Worm (Caenorhabditis elegans): ENCODE data around the gene T06A1.5.
A peak's percentile ranks its signal among the peaks of the same experiment; 100 is the strongest.

Gene T06A1.5

DNA sequence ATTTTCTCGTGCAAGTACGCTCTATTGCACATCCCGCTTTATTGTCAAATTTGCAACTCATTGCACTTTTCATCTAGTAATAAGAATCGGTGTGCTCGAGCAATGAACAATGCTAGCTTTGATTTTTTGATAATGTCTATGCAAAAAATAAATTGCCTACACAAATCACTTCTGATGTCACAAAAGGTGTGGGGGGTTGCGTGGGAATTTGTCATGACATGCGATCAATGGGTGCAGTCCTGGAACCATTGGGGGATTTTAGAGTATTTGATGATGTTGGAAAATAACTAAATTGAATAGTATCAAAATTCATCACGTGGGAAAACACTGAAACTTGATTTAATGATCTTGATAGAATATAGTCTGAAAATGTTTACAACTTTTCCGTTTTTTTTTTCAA lies 18.9 kb downstream of the T06A1.5 start:
- TF ChIP-seq lsy-2 (tag; optimal IDR thresholded peaks at IDR 0.05), result no peak
- no peak for TF ChIP-seq ceh-82 (tag; optimal IDR thresholded peaks at IDR 0.05)
- peak; percentile 53 for TF ChIP-seq fkh-8 (tag; optimal IDR thresholded peaks at IDR 0.05)
- TF ChIP-seq swsn-7 (tag; optimal IDR thresholded peaks at IDR 0.05), result no peak
- TF ChIP-seq nhr-71 (tag; optimal IDR thresholded peaks at IDR 0.05), result peak; percentile 10
- TF ChIP-seq fkh-10 (GFP tag; optimal IDR thresholded peaks at IDR 0.05), result no peak
- no peak for TF ChIP-seq blmp-1 (tag; optimal IDR thresholded peaks at IDR 0.05)
- TF ChIP-seq ceh-8 (GFP tag; optimal IDR thresholded peaks at IDR 0.05), result peak; percentile 76
- TF ChIP-seq nhr-237 (tag; optimal IDR thresholded peaks at IDR 0.05), result no peak
- TF ChIP-seq skn-1 (tag; optimal IDR thresholded peaks at IDR 0.05), result no peak
- no peak for TF ChIP-seq fos-1 (tag; optimal IDR thresholded peaks at IDR 0.05)
- no peak for TF ChIP-seq xbp-1 (tag; optimal IDR thresholded peaks at IDR 0.05)
- peak; percentile 26 for TF ChIP-seq lin-14 (GFP tag; optimal IDR thresholded peaks at IDR 0.05)
- no peak for TF ChIP-seq nhr-19 (GFP tag; conservative IDR thresholded peaks at IDR 0.05)
- TF ChIP-seq pax-3 (tag; optimal IDR thresholded peaks at IDR 0.05), result no peak
- no peak for TF ChIP-seq hpl-2 (GFP tag; optimal IDR thresholded peaks at IDR 0.05)
- TF ChIP-seq efl-1 (optimal IDR thresholded peaks at IDR 0.05), result no peak
- peak in 1 of 2 experiments; percentile 88 for TF ChIP-seq efl-1 (GFP tag; optimal IDR thresholded peaks at IDR 0.05 in 1 of 2)
- TF ChIP-seq tlp-1 (tag; optimal IDR thresholded peaks at IDR 0.05), result no peak
- no peak for TF ChIP-seq mep-1 (tag; optimal IDR thresholded peaks at IDR 0.05)
- TF ChIP-seq C04F5.9 (tag; optimal IDR thresholded peaks at IDR 0.05), result no peak
- no peak for TF ChIP-seq vab-15 (tag; optimal IDR thresholded peaks at IDR 0.05)
- no peak for TF ChIP-seq lir-3 (tag; optimal IDR thresholded peaks at IDR 0.05; ENCODE audit: poor library complexity)
- no peak for TF ChIP-seq ztf-11 (tag; optimal IDR thresholded peaks at IDR 0.05)
- TF ChIP-seq nhr-47 (tag; optimal IDR thresholded peaks at IDR 0.05), result peak; percentile 23

DNA sequence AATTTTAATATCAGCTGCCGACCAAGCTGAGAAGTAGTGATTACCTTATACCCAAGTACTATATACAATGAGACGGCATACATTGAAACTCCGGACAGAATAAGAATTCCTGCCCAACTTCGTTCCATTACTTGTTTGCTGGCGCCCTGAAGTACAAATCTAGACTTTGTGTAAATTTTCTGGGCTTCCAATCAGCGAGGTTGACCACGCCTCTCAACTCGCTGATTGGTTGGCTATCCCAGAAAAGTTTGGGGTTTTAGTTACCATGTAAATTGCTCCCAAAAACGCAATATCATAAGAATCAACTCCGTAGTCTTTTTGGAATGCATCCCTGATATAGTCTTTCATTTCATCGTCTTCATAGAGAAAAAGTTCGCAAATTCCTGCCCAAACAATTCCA lies 28.2 kb downstream of the T06A1.5 start:
- TF ChIP-seq nhr-85 (tag), result no peak
- no peak for TF ChIP-seq mdl-1 (tag; optimal IDR thresholded peaks at IDR 0.05)
- no peak for TF ChIP-seq isw-1 (GFP tag; IDR thresholded peaks at IDR 0.05)
- TF ChIP-seq sptf-1 (tag; optimal IDR thresholded peaks at IDR 0.05), result no peak
- no peak for TF ChIP-seq xbp-1 (tag; optimal IDR thresholded peaks at IDR 0.05)
- no peak for TF ChIP-seq snpc-4 (tag; optimal IDR thresholded peaks at IDR 0.05)
- TF ChIP-seq pqm-1 (tag; optimal IDR thresholded peaks at IDR 0.05), result no peak
- no peak for TF ChIP-seq efl-3 (GFP tag; optimal IDR thresholded peaks at IDR 0.05)
- no peak for TF ChIP-seq rnt-1 (tag; optimal IDR thresholded peaks at IDR 0.05)
- TF ChIP-seq lin-13 (GFP tag; optimal IDR thresholded peaks at IDR 0.05), result no peak

DNA sequence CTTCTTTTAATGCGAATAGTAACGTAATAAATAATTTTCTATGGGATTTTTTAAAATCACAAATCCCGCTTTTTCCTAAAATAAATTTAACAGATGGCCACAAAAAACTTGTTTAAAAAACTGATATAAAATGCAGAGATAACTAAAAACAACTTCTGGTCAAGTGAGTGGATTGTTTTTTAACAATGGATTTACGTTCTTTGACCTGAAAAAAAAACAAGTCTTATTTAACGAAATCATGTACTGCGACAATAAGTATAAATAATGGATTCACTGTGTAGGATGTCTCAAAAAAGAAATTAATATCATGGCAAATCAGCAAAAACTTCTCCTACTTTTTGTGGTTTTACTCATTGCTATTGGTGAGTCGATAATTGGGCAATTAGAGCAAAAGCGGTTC lies 30.1 kb downstream of the T06A1.5 start, which contains the start of gene fipr-25:
fipr-25 (plus strand) TSS at position 301 of the 400 bp plus-strand sequence.
- TF ChIP-seq swsn-7 (tag; optimal IDR thresholded peaks at IDR 0.05) (no peak), fkh-10 (GFP tag; optimal IDR thresholded peaks at IDR 0.05) (no peak), aly-2 (tag; optimal IDR thresholded peaks at IDR 0.05) (no peak), isw-1 (GFP tag; IDR thresholded peaks at IDR 0.05) (no peak), fos-1 (tag; optimal IDR thresholded peaks at IDR 0.05) (no peak), ces-1 (GFP tag; optimal IDR thresholded peaks at IDR 0.05) (no peak)

DNA sequence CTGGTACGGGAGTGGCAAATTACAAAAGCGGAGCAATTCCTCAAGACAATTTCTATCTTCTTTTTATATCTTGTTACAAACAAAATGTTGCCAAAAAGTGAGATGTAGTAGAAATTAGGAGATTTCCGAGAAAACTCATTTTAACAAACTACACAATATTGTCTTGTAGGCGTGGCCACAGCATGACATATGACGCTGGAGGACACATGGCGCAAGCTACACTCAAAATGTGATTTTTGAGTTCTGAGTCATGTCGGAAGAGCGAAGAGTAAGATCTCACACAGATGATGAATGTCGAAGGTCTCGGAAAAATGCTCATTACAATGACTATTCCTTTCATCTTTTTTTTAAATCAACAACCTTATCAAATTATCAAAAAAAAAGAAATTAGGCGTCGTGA lies 34.4 kb downstream of the T06A1.5 start, which contains the start of gene Y40B10B.1:
Y40B10B.1 (minus strand) TSS at position 101 of the 400 bp plus-strand sequence.
- no peak for TF ChIP-seq lin-35 (GFP tag; optimal IDR thresholded peaks at IDR 0.05)
- no peak for TF ChIP-seq ama-1 (optimal IDR thresholded peaks at IDR 0.05)
- TF ChIP-seq skn-1 (tag; optimal IDR thresholded peaks at IDR 0.05), result no peak
- no peak for TF ChIP-seq irx-1 (tag; optimal IDR thresholded peaks at IDR 0.05)
- no peak for TF ChIP-seq nhr-71 (tag; optimal IDR thresholded peaks at IDR 0.05)
- no peak for TF ChIP-seq ces-1 (GFP tag; optimal IDR thresholded peaks at IDR 0.05)
- no peak for TF ChIP-seq mdl-1 (tag; optimal IDR thresholded peaks at IDR 0.05)
- no peak for TF ChIP-seq nhr-47 (tag; optimal IDR thresholded peaks at IDR 0.05)
- TF ChIP-seq elt-3 (tag; optimal IDR thresholded peaks at IDR 0.05), result no peak
- no peak for TF ChIP-seq sup-37 (GFP tag; optimal IDR thresholded peaks at IDR 0.05)
- no peak for TF ChIP-seq unc-30 (tag; optimal IDR thresholded peaks at IDR 0.05)
- no peak for TF ChIP-seq C04F5.9 (tag; optimal IDR thresholded peaks at IDR 0.05)
- TF ChIP-seq zip-4 (GFP tag; optimal IDR thresholded peaks at IDR 0.05), result no peak
- TF ChIP-seq nhr-76 (tag; optimal IDR thresholded peaks at IDR 0.05), result no peak
